Fruit fly (Drosophila melanogaster): ENCODE data around the gene CG9040.

CG9040 gene

dm6 chr3L:13987578-13987977, at the start of gene CG9040:
Gene CG9040, plus strand, starts transcription at chr3L:13987878.
- TF ChIP-seq ttk (optimal IDR thresholded peaks at IDR 0.05): no peak
- TF ChIP-seq Sin3A (optimal IDR thresholded peaks at IDR 0.05): no peak
- TF ChIP-seq h (optimal IDR thresholded peaks at IDR 0.05): no peak
- TF ChIP-seq psq (optimal IDR thresholded peaks at IDR 0.05): no peak
- TF ChIP-seq Myc (optimal IDR thresholded peaks at IDR 0.05): no peak
- TF ChIP-seq insv (optimal IDR thresholded peaks at IDR 0.05): no peak

- no peak for TF ChIP-seq Myc (optimal IDR thresholded peaks at IDR 0.05)
- no peak for TF ChIP-seq Sin3A (optimal IDR thresholded peaks at IDR 0.05)
- TF ChIP-seq insv (optimal IDR thresholded peaks at IDR 0.05): no peak
- TF ChIP-seq psq (optimal IDR thresholded peaks at IDR 0.05): no peak
- TF ChIP-seq h (optimal IDR thresholded peaks at IDR 0.05): no peak
- TF ChIP-seq ttk (optimal IDR thresholded peaks at IDR 0.05): no peak
These were observed 49.1 kb upstream of the CG9040 start for dm6 chr3L:13938470-13939150.

dm6 chr3L:13939151-13939499, 48.6 kb upstream of the CG9040 start, which contains the start of gene CG32137:
Gene CG32137, plus strand, starts transcription at chr3L:13939250.
- TF ChIP-seq Myc (optimal IDR thresholded peaks at IDR 0.05): no peak
- no peak for TF ChIP-seq psq (optimal IDR thresholded peaks at IDR 0.05)
- no peak for TF ChIP-seq insv (optimal IDR thresholded peaks at IDR 0.05)
- TF ChIP-seq Sin3A (optimal IDR thresholded peaks at IDR 0.05): no peak
- no peak for TF ChIP-seq h (optimal IDR thresholded peaks at IDR 0.05)
- TF ChIP-seq ttk (optimal IDR thresholded peaks at IDR 0.05): no peak

dm6 chr3L:13946003-13946402, 41.7 kb upstream of the CG9040 start:
- TF ChIP-seq ttk (optimal IDR thresholded peaks at IDR 0.05) (no peak), psq (optimal IDR thresholded peaks at IDR 0.05) (no peak), Sin3A (optimal IDR thresholded peaks at IDR 0.05) (no peak), h (optimal IDR thresholded peaks at IDR 0.05) (no peak), Myc (optimal IDR thresholded peaks at IDR 0.05) (no peak), insv (optimal IDR thresholded peaks at IDR 0.05) (no peak)

- TF ChIP-seq insv (optimal IDR thresholded peaks at IDR 0.05) (no peak), Sin3A (optimal IDR thresholded peaks at IDR 0.05) (no peak), h (optimal IDR thresholded peaks at IDR 0.05) (no peak), ttk (optimal IDR thresholded peaks at IDR 0.05) (no peak), psq (optimal IDR thresholded peaks at IDR 0.05) (no peak), Myc (optimal IDR thresholded peaks at IDR 0.05) (no peak)
These were observed 38.1 kb upstream of the CG9040 start for dm6 chr3L:13949440-13950066.

dm6 chr3L:13951564-13951963, 36.1 kb upstream of the CG9040 start:
- TF ChIP-seq psq (optimal IDR thresholded peaks at IDR 0.05) (no peak), Sin3A (optimal IDR thresholded peaks at IDR 0.05) (no peak), insv (optimal IDR thresholded peaks at IDR 0.05) (no peak), ttk (optimal IDR thresholded peaks at IDR 0.05) (no peak), Myc (optimal IDR thresholded peaks at IDR 0.05) (no peak), h (optimal IDR thresholded peaks at IDR 0.05) (no peak)

dm6 chr3L:13952484-13953048, 35.1 kb upstream of the CG9040 start:
- TF ChIP-seq Myc (optimal IDR thresholded peaks at IDR 0.05): no peak
- no peak for TF ChIP-seq Sin3A (optimal IDR thresholded peaks at IDR 0.05)
- no peak for TF ChIP-seq h (optimal IDR thresholded peaks at IDR 0.05)
- TF ChIP-seq psq (optimal IDR thresholded peaks at IDR 0.05): no peak
- no peak for TF ChIP-seq insv (optimal IDR thresholded peaks at IDR 0.05)
- no peak for TF ChIP-seq ttk (optimal IDR thresholded peaks at IDR 0.05)

- TF ChIP-seq Sin3A (optimal IDR thresholded peaks at IDR 0.05) (no peak), h (optimal IDR thresholded peaks at IDR 0.05) (no peak)
These were observed 31.0 kb upstream of the CG9040 start for dm6 chr3L:13956667-13957066.

dm6 chr3L:13957212-13957668, 30.4 kb upstream of the CG9040 start:
- TF ChIP-seq h (optimal IDR thresholded peaks at IDR 0.05) (no peak), insv (optimal IDR thresholded peaks at IDR 0.05) (no peak), psq (optimal IDR thresholded peaks at IDR 0.05) (no peak), Myc (optimal IDR thresholded peaks at IDR 0.05) (no peak), Sin3A (optimal IDR thresholded peaks at IDR 0.05) (no peak)

dm6 chr3L:13957789-13958188, 29.9 kb upstream of the CG9040 start:
- TF ChIP-seq psq (optimal IDR thresholded peaks at IDR 0.05) (no peak), Myc (optimal IDR thresholded peaks at IDR 0.05) (no peak), Sin3A (optimal IDR thresholded peaks at IDR 0.05) (no peak), h (optimal IDR thresholded peaks at IDR 0.05) (no peak), ttk (optimal IDR thresholded peaks at IDR 0.05) (no peak), insv (optimal IDR thresholded peaks at IDR 0.05) (no peak)

- TF ChIP-seq ttk (optimal IDR thresholded peaks at IDR 0.05) (no peak), h (optimal IDR thresholded peaks at IDR 0.05) (no peak), psq (optimal IDR thresholded peaks at IDR 0.05) (no peak), insv (optimal IDR thresholded peaks at IDR 0.05) (no peak), Myc (optimal IDR thresholded peaks at IDR 0.05) (no peak), Sin3A (optimal IDR thresholded peaks at IDR 0.05) (no peak)
These were observed 22.8 kb upstream of the CG9040 start, which contains the start of the genes Meics, Nxf3 and ssp2 for dm6 chr3L:13964635-13965501. Gene Meics, minus strand, starts transcription at chr3L:13964702. Gene Nxf3, plus strand, starts transcription at chr3L:13965203. Gene ssp2, plus strand, starts transcription at chr3L:13965203.

- TF ChIP-seq Myc (optimal IDR thresholded peaks at IDR 0.05) (no peak), ttk (optimal IDR thresholded peaks at IDR 0.05) (no peak), psq (optimal IDR thresholded peaks at IDR 0.05) (no peak), Sin3A (optimal IDR thresholded peaks at IDR 0.05) (no peak), h (optimal IDR thresholded peaks at IDR 0.05) (no peak), insv (optimal IDR thresholded peaks at IDR 0.05) (no peak)
These were observed 22.2 kb upstream of the CG9040 start for dm6 chr3L:13965502-13965843.
